Worm (Caenorhabditis elegans) whole organism, young adult: ENCODE measurements around the gene ilys-1.

Source experiments
- F49E8.2 ChIP-seq: sonication (generic microtip); optimal IDR thresholded peaks from 3 replicates; lab custom pipeline; 2017; ENCODE audit warnings: missing genetic modification characterization, mild to moderate bottlenecking, missing compliant biosample characterization, antibody characterized with exemption, moderate library complexity; ENCODE audit not compliant: insufficient read depth
- T07F8.4 ChIP-seq: sonication (generic microtip); optimal IDR thresholded peaks from 2 replicates; lab custom pipeline; 2016; ENCODE audit warnings: mild to moderate bottlenecking, missing genetic modification characterization, moderate library complexity, missing compliant biosample characterization
- aptf-3 ChIP-seq: fragments of 200-800 bp; sonication (Bioruptor generic); IDR thresholded peaks from 2 replicates; pipeline ENCODE4 v1.3.6; 2022; ENCODE audit warnings: missing genetic modification characterization, missing compliant biosample characterization
- ceh-40 ChIP-seq: fragments of 200-800 bp; sonication (Bioruptor generic); IDR thresholded peaks from 2 replicates; pipeline ENCODE4 v1.3.6; 2022; ENCODE audit warnings: missing genetic modification characterization, missing compliant biosample characterization
- dox-1 ChIP-seq: fragments of 200-800 bp; sonication (Bioruptor generic); IDR thresholded peaks from 2 replicates; pipeline ENCODE4 v1.3.6; 2022; ENCODE audit warnings: missing genetic modification reagents, missing genetic modification characterization, missing compliant biosample characterization
- efl-1 ChIP-seq: fragments of 150-350 bp; optimal IDR thresholded peaks from 2 replicates; lab custom pipeline; 2014; ENCODE audit warnings: missing biosample characterization, missing genetic modification reagents, missing genetic modification characterization
- him-1 ChIP-seq: sonication (generic microtip); optimal IDR thresholded peaks from 2 replicates; lab custom pipeline; 2016; ENCODE audit warnings: missing genotype, missing genetic modification reagents, missing genetic modification characterization, missing compliant biosample characterization
- hlh-12 ChIP-seq: sonication (generic microtip); optimal IDR thresholded peaks from 2 replicates; lab custom pipeline; 2016; ENCODE audit warnings: missing genetic modification characterization, missing compliant biosample characterization
- lsl-1 ChIP-seq: fragments of 200-800 bp; sonication (Bioruptor generic); optimal IDR thresholded peaks from 2 replicates; lab custom pipeline; 2018; ENCODE audit warnings: mild to moderate bottlenecking, missing genetic modification characterization, moderate library complexity, missing compliant biosample characterization
- nhr-27 ChIP-seq: fragments of 200-800 bp; sonication (Bioruptor generic); optimal IDR thresholded peaks from 2 replicates; lab custom pipeline; 2018; ENCODE audit warnings: mild to moderate bottlenecking, missing genetic modification characterization, moderate library complexity, missing compliant biosample characterization
- pha-4 ChIP-seq: fragments of 150-350 bp; sonication (generic microtip); optimal IDR thresholded peaks from 2 replicates; lab custom pipeline; 2014; ENCODE audit warnings: missing biosample characterization, missing genetic modification reagents, missing genetic modification characterization
- snpc-4 ChIP-seq, 5 experiments: fragments of 150-350 bp in 1 of 5; sonication (generic microtip) in 4 of 5; optimal IDR thresholded peaks; 2 replicates each; lab custom pipeline; 2014 to 2018; ENCODE audit warnings: missing genetic modification characterization in 5 of 5, missing biosample characterization in 3 of 5, antibody characterized with exemption in 2 of 5, mild to moderate bottlenecking in 2 of 5, missing compliant biosample characterization in 2 of 5, missing genotype in 2 of 5, moderate library complexity in 2 of 5, missing genetic modification reagents in 1 of 5
- unc-130 ChIP-seq: sonication (generic microtip); optimal IDR thresholded peaks from 2 replicates; lab custom pipeline; 2016; ENCODE audit warnings: missing genetic modification reagents, missing genetic modification characterization, missing compliant biosample characterization

DNA sequence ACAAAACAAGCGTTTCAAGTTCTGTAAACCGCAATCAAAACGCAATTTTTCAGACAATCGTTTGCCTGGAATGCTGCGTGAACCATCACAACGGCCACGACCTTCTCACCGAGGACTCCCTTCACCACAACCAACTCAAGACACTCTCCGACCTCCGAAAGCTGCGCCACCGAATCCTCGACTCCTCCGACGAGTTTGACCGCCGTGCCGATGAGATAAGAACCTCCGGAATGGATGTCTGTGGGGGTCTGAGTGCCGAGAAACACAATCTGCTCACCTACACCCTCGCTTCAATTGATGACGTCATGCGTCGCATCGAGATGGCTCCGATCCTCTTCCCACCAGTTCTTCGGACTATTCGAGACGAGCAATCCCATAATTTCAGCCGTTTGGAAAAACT lies 35.8 kb upstream of the ilys-1 start:
- TF ChIP-seq ceh-40 (GFP tag; lab: Robert Waterston, UW) (no peak), him-1 (tag; lab: Kevin White, UChicago) (no peak), efl-1 (GFP tag; lab: Kevin White, UChicago) (no peak), T07F8.4 (tag; lab: Kevin White, UChicago) (no peak), nhr-27 (tag; lab: Kevin White, UChicago) (no peak), pha-4 (tag; lab: Kevin White, UChicago) (no peak), lsl-1 (GFP tag; lab: Kevin White, UChicago) (no peak), dox-1 (GFP tag; lab: Robert Waterston, UW) (no peak), aptf-3 (GFP tag; lab: Robert Waterston, UW) (no peak), F49E8.2 (tag; lab: Kevin White, UChicago) (no peak), snpc-4 (GFP tag; optimal IDR thresholded peaks at IDR 0.05; lab: Kevin White, UChicago) (no peak), snpc-4 (tag; optimal IDR thresholded peaks at IDR 0.05; lab: Kevin White, UChicago) (no peak), hlh-12 (tag; lab: Kevin White, UChicago) (no peak), unc-130 (GFP tag; lab: Kevin White, UChicago) (no peak)
